Fruit fly (Drosophila melanogaster) whole organism, embryonic: ENCODE data around the gene temp.
A peak's percentile ranks its signal among the peaks of the same experiment; 100 is the strongest.

ENCODE experiments used
- Aef1 ChIP-seq: fragments of 200-800 bp; sonication (Bioruptor generic); IDR thresholded peaks from 3 replicates; pipeline ENCODE4 v1.3.6; 2022; ENCODE audit warnings: missing biosample characterization, missing genetic modification characterization
- CG10274 ChIP-seq: fragments of 200-800 bp; sonication (Bioruptor generic); optimal IDR thresholded peaks from 3 replicates; lab custom pipeline; 2017; ENCODE audit warnings: missing biosample characterization, mild to moderate bottlenecking, missing genetic modification characterization
- CG10321 ChIP-seq: fragments of 200-800 bp; sonication (Bioruptor generic); IDR thresholded peaks from 2 replicates; pipeline ENCODE4 v1.3.6; 2022; ENCODE audit warnings: missing biosample characterization, missing genetic modification characterization
- CG12769 ChIP-seq: fragments of 200-800 bp; sonication (Bioruptor generic); optimal IDR thresholded peaks from 2 replicates; lab custom pipeline; 2019; ENCODE audit warnings: missing biosample characterization, mild to moderate bottlenecking, missing genetic modification characterization, moderate library complexity
- CG12942 ChIP-seq: fragments of 200-800 bp; sonication (Bioruptor generic); optimal IDR thresholded peaks from 3 replicates; lab custom pipeline; 2016; ENCODE audit warnings: missing biosample characterization, missing genetic modification characterization
- CG13287 ChIP-seq: fragments of 200-800 bp; sonication (Bioruptor generic); IDR thresholded peaks from 2 replicates; pipeline ENCODE4 v1.3.6; 2022; ENCODE audit warnings: missing biosample characterization, missing genetic modification characterization; ENCODE audit not compliant: partially characterized antibody
- CG13775 ChIP-seq: fragments of 200-800 bp; sonication (Bioruptor generic); optimal IDR thresholded peaks from 3 replicates; lab custom pipeline; 2017; ENCODE audit warnings: missing biosample characterization, mild to moderate bottlenecking, missing genetic modification characterization
- CG13894 ChIP-seq: fragments of 200-800 bp; sonication (Bioruptor generic); optimal IDR thresholded peaks from 3 replicates; lab custom pipeline; 2018; ENCODE audit warnings: missing biosample characterization, mild to moderate bottlenecking, missing genetic modification characterization, moderate library complexity
- CG1529 ChIP-seq: fragments of 200-800 bp; sonication (Bioruptor generic); optimal IDR thresholded peaks from 3 replicates; lab custom pipeline; 2018; ENCODE audit warnings: missing biosample characterization, missing genetic modification characterization
- CG15696 ChIP-seq: fragments of 200-800 bp; sonication (Bioruptor generic); optimal IDR thresholded peaks from 2 replicates; lab custom pipeline; 2019; ENCODE audit warnings: missing biosample characterization, mild to moderate bottlenecking, missing genetic modification characterization, moderate library complexity
- CG17912 ChIP-seq: fragments of 200-800 bp; sonication (Bioruptor generic); optimal IDR thresholded peaks from 2 replicates; lab custom pipeline; 2018; ENCODE audit warnings: missing biosample characterization, mild to moderate bottlenecking, missing genetic modification characterization
- CG1832 ChIP-seq: fragments of 200-800 bp; sonication (Bioruptor generic); optimal IDR thresholded peaks from 2 replicates; lab custom pipeline; 2017; ENCODE audit warnings: missing biosample characterization, mild to moderate bottlenecking, missing genetic modification characterization, inconsistent platforms
- CG2120 ChIP-seq: fragments of 200-800 bp; sonication (Bioruptor generic); optimal IDR thresholded peaks from 3 replicates; lab custom pipeline; 2016; ENCODE audit warnings: missing biosample characterization, missing genetic modification characterization
- CG2202 ChIP-seq: fragments of 200-800 bp; sonication (Bioruptor generic); optimal IDR thresholded peaks from 2 replicates; lab custom pipeline; 2018; ENCODE audit warnings: missing biosample characterization, mild to moderate bottlenecking, missing genetic modification characterization
- CG2678 ChIP-seq: fragments of 200-800 bp; sonication (Bioruptor generic); optimal IDR thresholded peaks from 3 replicates; lab custom pipeline; 2019; ENCODE audit warnings: missing biosample characterization, mild to moderate bottlenecking, missing genetic modification characterization, moderate library complexity
- CG31441 ChIP-seq: fragments of 200-800 bp; sonication (Bioruptor generic); IDR thresholded peaks from 2 replicates; pipeline ENCODE4 v1.3.6; 2022; ENCODE audit warnings: missing biosample characterization, missing genetic modification characterization
- CG32767 ChIP-seq: fragments of 200-800 bp; sonication (Bioruptor generic); IDR thresholded peaks from 2 replicates; pipeline ENCODE4 v1.3.6; 2022; ENCODE audit warnings: missing biosample characterization, missing genetic modification characterization
- CG34422 ChIP-seq: fragments of 200-800 bp; sonication (Bioruptor generic); IDR thresholded peaks from 3 replicates; pipeline ENCODE4 v1.3.6; 2022; ENCODE audit warnings: missing biosample characterization, missing genetic modification characterization
- CG4707 ChIP-seq: fragments of 200-800 bp; sonication (Bioruptor generic); optimal IDR thresholded peaks from 2 replicates; lab custom pipeline; 2018; ENCODE audit warnings: missing biosample characterization, mild to moderate bottlenecking, missing genetic modification characterization, moderate library complexity
- CG4820 ChIP-seq: fragments of 200-800 bp; sonication (Bioruptor generic); optimal IDR thresholded peaks from 3 replicates; lab custom pipeline; 2016; ENCODE audit warnings: missing biosample characterization, missing genetic modification characterization
- CG6791 ChIP-seq: fragments of 200-800 bp; sonication (Bioruptor generic); IDR thresholded peaks from 3 replicates; pipeline ENCODE4 v1.3.6; 2022; ENCODE audit warnings: missing biosample characterization, missing genetic modification characterization; ENCODE audit not compliant: partially characterized antibody
- CG6813 ChIP-seq: fragments of 200-800 bp; sonication (Bioruptor generic); optimal IDR thresholded peaks from 2 replicates; lab custom pipeline; 2017; ENCODE audit warnings: missing biosample characterization, missing genetic modification characterization, mild to moderate bottlenecking, moderate library complexity, missing genetic modification reagents
- CG7556 ChIP-seq: fragments of 200-800 bp; sonication (Bioruptor generic); optimal IDR thresholded peaks from 2 replicates; lab custom pipeline; 2017; ENCODE audit warnings: missing biosample characterization, mild to moderate bottlenecking, missing genetic modification characterization
- CG8388 ChIP-seq: fragments of 200-800 bp; sonication (Bioruptor generic); optimal IDR thresholded peaks from 2 replicates; lab custom pipeline; 2019; ENCODE audit warnings: missing biosample characterization, mild to moderate bottlenecking, missing genetic modification characterization, moderate library complexity
- Dref ChIP-seq: fragments of 200-800 bp; sonication (Bioruptor generic); IDR thresholded peaks from 2 replicates; pipeline ENCODE4 v1.3.6; 2022; ENCODE audit warnings: missing biosample characterization, missing genetic modification characterization
- ERR ChIP-seq: fragments of 200-800 bp; sonication (Bioruptor generic); optimal IDR thresholded peaks from 2 replicates; lab custom pipeline; 2016; ENCODE audit warnings: missing biosample characterization, missing genetic modification characterization
- Hand ChIP-seq: fragments of 200-800 bp; sonication (Bioruptor generic); optimal IDR thresholded peaks from 2 replicates; lab custom pipeline; 2017; ENCODE audit warnings: mild to moderate bottlenecking, missing biosample characterization, missing genetic modification reagents, missing genetic modification characterization
- Kr ChIP-seq: fragments of 200-800 bp; sonication (Bioruptor generic); optimal IDR thresholded peaks from 2 replicates; lab custom pipeline; 2017; ENCODE audit warnings: missing biosample characterization, mild to moderate bottlenecking, missing genetic modification characterization
- MTF-1 ChIP-seq: fragments of 200-800 bp; sonication (Bioruptor generic); optimal IDR thresholded peaks from 2 replicates; lab custom pipeline; 2018; ENCODE audit warnings: missing biosample characterization, mild to moderate bottlenecking, missing genetic modification characterization, borderline replicate concordance
- Med ChIP-seq: fragments of 200-800 bp; sonication (Bioruptor generic); peaks from one replicate; lab custom pipeline; 2016; ENCODE audit warnings: missing biosample characterization, missing genetic modification characterization, mild to moderate bottlenecking, inconsistent platforms, moderate library complexity
- NfI ChIP-seq: fragments of 200-800 bp; sonication (Bioruptor generic); optimal IDR thresholded peaks from 3 replicates; lab custom pipeline; 2018; ENCODE audit warnings: missing biosample characterization, mild to moderate bottlenecking, missing genetic modification characterization, moderate library complexity
- Pdp1 ChIP-seq, 2 experiments: fragments of 200-800 bp; sonication (Bioruptor generic); optimal IDR thresholded peaks; 3 replicates each; lab custom pipeline; 2016; ENCODE audit warnings: missing biosample characterization in 2 of 2, missing genetic modification characterization in 2 of 2, mild to moderate bottlenecking in 1 of 2, moderate library complexity in 1 of 2
- Rfx ChIP-seq: fragments of 200-800 bp; sonication (Bioruptor generic); IDR thresholded peaks from 2 replicates; pipeline ENCODE4 v1.3.6; 2022; ENCODE audit warnings: missing biosample characterization, missing genetic modification characterization
- YL-1 ChIP-seq: fragments of 200-800 bp; sonication (Bioruptor generic); optimal IDR thresholded peaks from 3 replicates; lab custom pipeline; 2017; ENCODE audit warnings: missing biosample characterization, mild to moderate bottlenecking, missing genetic modification characterization
- bbx ChIP-seq: fragments of 200-800 bp; sonication (Bioruptor generic); IDR thresholded peaks from 2 replicates; pipeline ENCODE4 v1.3.6; 2022; ENCODE audit warnings: missing biosample characterization, missing genetic modification characterization; ENCODE audit not compliant: partially characterized antibody
- cg ChIP-seq: fragments of 200-800 bp; sonication (Bioruptor generic); optimal IDR thresholded peaks from 3 replicates; lab custom pipeline; 2019; ENCODE audit warnings: missing biosample characterization, mild to moderate bottlenecking, missing genetic modification characterization, moderate library complexity
- crol ChIP-seq: fragments of 200-800 bp; sonication (Bioruptor generic); IDR thresholded peaks from 2 replicates; pipeline ENCODE4 v1.3.6; 2022; ENCODE audit warnings: missing biosample characterization, missing genetic modification characterization
- gro ChIP-seq: fragments of 200-800 bp; sonication (Bioruptor generic); optimal IDR thresholded peaks from 2 replicates; lab custom pipeline; 2016; ENCODE audit warnings: missing biosample characterization, missing genetic modification characterization
- hbn ChIP-seq: fragments of 200-800 bp; sonication (Bioruptor generic); IDR thresholded peaks from 2 replicates; pipeline ENCODE4 v1.3.6; 2022; ENCODE audit warnings: missing biosample characterization, missing genetic modification characterization; ENCODE audit not compliant: partially characterized antibody
- ind ChIP-seq: fragments of 200-800 bp; sonication (Bioruptor generic); optimal IDR thresholded peaks from 3 replicates; lab custom pipeline; 2016; ENCODE audit warnings: missing biosample characterization, missing genetic modification characterization
- lbe ChIP-seq: fragments of 200-800 bp; sonication (Bioruptor generic); optimal IDR thresholded peaks from 2 replicates; lab custom pipeline; 2016; ENCODE audit warnings: missing biosample characterization, mild to moderate bottlenecking, missing genetic modification characterization
- mirr ChIP-seq: fragments of 200-800 bp; sonication (Bioruptor generic); optimal IDR thresholded peaks from 3 replicates; lab custom pipeline; 2018; ENCODE audit warnings: missing biosample characterization, mild to moderate bottlenecking, missing genetic modification characterization
- ranshi ChIP-seq: fragments of 200-800 bp; sonication (Bioruptor generic); IDR thresholded peaks from 2 replicates; pipeline ENCODE4 v1.3.6; 2022; ENCODE audit warnings: missing biosample characterization, missing genetic modification characterization
- sens ChIP-seq: fragments of 200-800 bp; sonication (Bioruptor generic); peaks from one replicate; lab custom pipeline; 2016; ENCODE audit warnings: missing biosample characterization, missing genetic modification characterization
- sna ChIP-seq: fragments of 200-800 bp; sonication (Bioruptor generic); IDR thresholded peaks from 2 replicates; pipeline ENCODE4 v1.3.6; 2022; ENCODE audit warnings: missing biosample characterization, missing genetic modification characterization; ENCODE audit not compliant: partially characterized antibody
- sqz ChIP-seq: fragments of 200-800 bp; sonication (Bioruptor generic); optimal IDR thresholded peaks from 3 replicates; lab custom pipeline; 2018; ENCODE audit warnings: missing biosample characterization, mild to moderate bottlenecking, missing genetic modification characterization
- twi ChIP-seq: fragments of 200-800 bp; optimal IDR thresholded peaks from 2 replicates; lab custom pipeline; 2019; ENCODE audit warnings: missing biosample characterization, mild to moderate bottlenecking, missing genetic modification characterization, moderate library complexity

temp gene

dm6 chrX:2270557-2270930 is 8.2 kb upstream of the temp start, which contains the start of gene CG2924 (continued):
- TF ChIP-seq CG6791 (GFP tag; lab: Robert Waterston, UW), result peak; percentile 100
- TF ChIP-seq CG13775 (GFP tag; lab: Kevin White, UChicago), result peak; percentile 40
- TF ChIP-seq CG8388 (GFP tag; lab: Kevin White, UChicago), result no peak
- TF ChIP-seq CG2120 (GFP tag; lab: Kevin White, UChicago), result peak; percentile 84
- TF ChIP-seq hbn, result peak; percentile 100
- TF ChIP-seq sna (GFP tag; lab: Robert Waterston, UW), result peak; percentile 99
- no peak for TF ChIP-seq CG10274 (GFP tag; lab: Kevin White, UChicago)
- TF ChIP-seq gro (GFP tag; lab: Kevin White, UChicago), result peak; percentile 89

DNA sequence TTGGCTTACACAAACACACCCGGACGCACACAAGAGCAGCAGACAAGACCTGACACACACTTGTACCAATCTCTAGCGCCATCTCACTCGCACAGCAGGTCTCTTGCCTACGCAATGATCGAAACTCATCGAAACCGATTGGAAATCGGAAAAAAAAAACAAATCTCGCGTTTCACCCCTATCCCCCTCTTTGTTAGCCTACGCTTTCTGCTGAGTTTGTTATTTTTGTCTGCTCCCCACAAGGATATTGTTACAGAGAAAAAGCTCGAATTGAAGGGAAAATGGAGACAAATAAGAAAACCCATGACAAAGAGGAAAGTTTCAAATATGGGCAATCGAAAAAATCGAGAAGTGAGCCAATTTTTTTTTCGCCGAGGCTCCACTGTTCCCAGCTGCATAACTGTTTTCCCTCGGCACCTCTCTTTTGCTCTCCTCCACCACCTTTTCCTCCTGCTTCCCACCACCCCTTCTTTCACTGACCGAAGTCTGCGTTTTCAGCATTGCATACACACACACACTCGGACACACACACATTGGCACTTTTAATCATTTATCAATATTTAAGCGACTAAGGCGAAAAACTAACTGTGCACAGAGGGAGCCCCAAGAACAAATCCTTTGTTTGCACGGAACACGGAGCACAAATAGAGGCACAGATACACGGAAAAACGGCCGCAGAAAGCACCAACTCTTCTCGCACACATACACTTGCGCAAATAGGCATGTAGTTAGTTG is 7.7 kb upstream of the temp start:
- TF ChIP-seq twi (tag; lab: Kevin White, UChicago) (no peak), CG2678 (tag; lab: Kevin White, UChicago) (no peak), Aef1 (0 out of 3 replicates have a peak, but pooled peaks have one; percentile 5), Kr (GFP tag; lab: Kevin White, UChicago) (peak; percentile 58), lbe (GFP tag; lab: Kevin White, UChicago) (no peak), MTF-1 (GFP tag; lab: Kevin White, UChicago) (peak; percentile 2), CG1529 (peak; percentile 14), ind (no peak), Hand (GFP tag; lab: Kevin White, UChicago) (peak; percentile 11), CG12769 (tag; lab: Kevin White, UChicago) (no peak), bbx (0 out of 2 replicates have a peak, but pooled peaks have one; percentile 16), CG6813 (GFP tag; lab: Kevin White, UChicago) (no peak), sens (GFP tag; lab: Kevin White, UChicago) (peak; percentile 51), mirr (GFP tag; lab: Kevin White, UChicago) (peak; percentile 7), cg (peak; percentile 79), Dref (peak; percentile 57), CG32767 (GFP tag; lab: Robert Waterston, UW) (0 out of 2 replicates have a peak, but pooled peaks have one; percentile 8), Pdp1 (GFP tag; optimal IDR thresholded peaks at IDR 0.05; lab: Kevin White, UChicago) (peak in 1 of 2 experiments; percentile 59), ERR (no peak), CG2202 (no peak), CG17912 (GFP tag; lab: Kevin White, UChicago) (no peak), CG4820 (no peak), CG31441 (GFP tag; lab: Robert Waterston, UW) (no peak), sqz (peak; percentile 61), CG12942 (GFP tag; lab: Kevin White, UChicago) (no peak), ranshi (GFP tag; lab: Robert Waterston, UW) (no peak), crol (peak; percentile 73), Rfx (peak; percentile 17; the same call in 1 of the 2 replicates), Med (peak; percentile 58), NfI (GFP tag; lab: Kevin White, UChicago) (no peak), CG1832 (GFP tag; lab: Kevin White, UChicago) (peak; percentile 50), YL-1 (GFP tag; lab: Kevin White, UChicago) (peak; percentile 8), CG15696 (tag; lab: Kevin White, UChicago) (peak; percentile 13), CG7556 (GFP tag; lab: Kevin White, UChicago) (peak; percentile 18), CG4707 (GFP tag; lab: Kevin White, UChicago) (peak; percentile 30), CG10321 (GFP tag; lab: Robert Waterston, UW) (peak; percentile 73; the same call in 1 of the 2 replicates), CG34422 (GFP tag; lab: Robert Waterston, UW) (0 out of 3 replicates have a peak, but pooled peaks have one; percentile 17), CG13287 (GFP tag; lab: Robert Waterston, UW) (peak; percentile 22; the same call in 1 of the 2 replicates), CG13894 (tag; lab: Kevin White, UChicago) (peak; percentile 8)
